Worm (Caenorhabditis elegans): Measurements from ENCODE around the gene R04D3.2.

- no peak for TF ChIP-seq zag-1 (tag; optimal IDR thresholded peaks at IDR 0.05)
- TF ChIP-seq ceh-82 (tag; optimal IDR thresholded peaks at IDR 0.05) = no peak
- TF ChIP-seq lsy-2 (tag; optimal IDR thresholded peaks at IDR 0.05) = no peak
- no peak for TF ChIP-seq aly-2 (tag; optimal IDR thresholded peaks at IDR 0.05)
- no peak for TF ChIP-seq egl-27 (tag; optimal IDR thresholded peaks at IDR 0.05)
- no peak for TF ChIP-seq nhr-237 (tag; optimal IDR thresholded peaks at IDR 0.05)
- no peak for TF ChIP-seq lin-13 (GFP tag; optimal IDR thresholded peaks at IDR 0.05)
- no peak for TF ChIP-seq crh-2 (tag; optimal IDR thresholded peaks at IDR 0.05)
- TF ChIP-seq sem-4 (tag; optimal IDR thresholded peaks at IDR 0.05) = no peak
Measured at ce11 chrX:13284618-13285017, 1.8 kb downstream of the R04D3.2 start.
